Worm (Caenorhabditis elegans): ENCODE results near the gene F52D10.4.
A peak's percentile ranks its signal among the peaks of the same experiment; 100 is the strongest.

- no peak for TF ChIP-seq lin-32 (GFP tag; optimal IDR thresholded peaks at IDR 0.05)
- peak; percentile 96 for TF ChIP-seq ces-1 (GFP tag; optimal IDR thresholded peaks at IDR 0.05)
- TF ChIP-seq lin-13 (tag; optimal IDR thresholded peaks at IDR 0.05), result no peak
- no peak for TF ChIP-seq elt-3 (tag; optimal IDR thresholded peaks at IDR 0.05)
- no peak for TF ChIP-seq blmp-1 (tag; optimal IDR thresholded peaks at IDR 0.05)
- no peak for TF ChIP-seq unc-39 (tag; optimal IDR thresholded peaks at IDR 0.05)
- TF ChIP-seq snpc-4 (tag; optimal IDR thresholded peaks at IDR 0.05), result no peak
- no peak for TF ChIP-seq pha-4 (tag; optimal IDR thresholded peaks at IDR 0.05)
- no peak for TF ChIP-seq bed-3 (GFP tag; optimal IDR thresholded peaks at IDR 0.05)
- no peak for TF ChIP-seq nhr-237 (tag; optimal IDR thresholded peaks at IDR 0.05)
Measured at ce11 chrX:11608110-11608759, 9.0 kb upstream of the F52D10.4 start.
